Worm (Caenorhabditis elegans): ENCODE data around the gene M02D8.5.

ce11 chrX:8720658-8721057 is 40.7 kb downstream of the M02D8.5 start, which contains the start of gene F53A9.9:
- TF ChIP-seq ztf-3 (GFP tag; optimal IDR thresholded peaks at IDR 0.05), result no peak
- no peak for TF ChIP-seq snpc-1.3 (tag; optimal IDR thresholded peaks at IDR 0.05; ENCODE audit: insufficient read depth)
